Worm (Caenorhabditis elegans): ENCODE results near the gene C18E9.7.

ce11 chrII:8953703-8954102 lies 28.9 kb downstream of the C18E9.7 start:
- TF ChIP-seq ama-1 (optimal IDR thresholded peaks at IDR 0.05) (no peak), ceh-36 (tag; optimal IDR thresholded peaks at IDR 0.05) (no peak), hnd-1 (tag; optimal IDR thresholded peaks at IDR 0.05) (no peak), F13C5.2 (tag; optimal IDR thresholded peaks at IDR 0.05) (no peak), ceh-13 (GFP tag; optimal IDR thresholded peaks at IDR 0.05) (no peak), B0310.2 (tag; optimal IDR thresholded peaks at IDR 0.05) (no peak), sea-1 (GFP tag; conservative IDR thresholded peaks at IDR 0.05) (no peak), hmbx-1 (tag; optimal IDR thresholded peaks at IDR 0.05) (no peak), tbx-11 (GFP tag; IDR thresholded peaks at IDR 0.05) (no peak), scrt-1 (GFP tag; IDR thresholded peaks at IDR 0.05) (no peak), hmg-4 (GFP tag; optimal IDR thresholded peaks at IDR 0.05) (no peak)

Measured in whole organism, early embryonic.